Fruit fly (Drosophila melanogaster) whole organism, embryonic: ENCODE results near the gene CG31275.

Experiments
- Abd-B ChIP-seq: fragments of 200-800 bp; sonication (Bioruptor generic); optimal IDR thresholded peaks from 2 replicates; lab custom pipeline; 2018; ENCODE audit warnings: missing biosample characterization, mild to moderate bottlenecking, missing genetic modification characterization, moderate library complexity
- BEAF-32 ChIP-seq: fragments of 200-800 bp; sonication (Bioruptor generic); optimal IDR thresholded peaks from 3 replicates; lab custom pipeline; 2017; ENCODE audit warnings: missing biosample characterization, missing genetic modification characterization, mild to moderate bottlenecking, moderate library complexity, missing genetic modification reagents
- CG10147 ChIP-seq: fragments of 200-800 bp; sonication (Bioruptor generic); optimal IDR thresholded peaks from 2 replicates; lab custom pipeline; 2019; ENCODE audit warnings: missing biosample characterization, mild to moderate bottlenecking, missing genetic modification characterization, moderate library complexity
- CG11085 ChIP-seq: fragments of 200-800 bp; sonication (Bioruptor generic); IDR thresholded peaks from 2 replicates; pipeline ENCODE4 v1.3.6; 2022; ENCODE audit warnings: missing biosample characterization, missing genetic modification characterization
- CG12769 ChIP-seq: fragments of 200-800 bp; sonication (Bioruptor generic); optimal IDR thresholded peaks from 2 replicates; lab custom pipeline; 2019; ENCODE audit warnings: missing biosample characterization, mild to moderate bottlenecking, missing genetic modification characterization, moderate library complexity
- CG17361 ChIP-seq: fragments of 200-800 bp; sonication (Bioruptor generic); IDR thresholded peaks from 3 replicates; pipeline ENCODE4 v1.3.6; 2022; ENCODE audit warnings: missing biosample characterization, missing genetic modification characterization
- CG17612 ChIP-seq: fragments of 200-800 bp; sonication (Bioruptor generic); IDR thresholded peaks from 2 replicates; pipeline ENCODE4 v1.3.6; 2022; ENCODE audit warnings: missing biosample characterization, missing genetic modification characterization
- CG17829 ChIP-seq: fragments of 200-800 bp; optimal IDR thresholded peaks from 2 replicates; lab custom pipeline; 2019; ENCODE audit warnings: missing biosample characterization, mild to moderate bottlenecking, missing genetic modification characterization, moderate library complexity
- CG3163 ChIP-seq: fragments of 200-800 bp; sonication (Bioruptor generic); optimal IDR thresholded peaks from 3 replicates; lab custom pipeline; 2016; ENCODE audit warnings: missing biosample characterization, missing genetic modification characterization
- CG43689 ChIP-seq: fragments of 200-800 bp; sonication (Bioruptor generic); IDR thresholded peaks from 2 replicates; pipeline ENCODE4 v1.3.6; 2022; ENCODE audit warnings: missing biosample characterization, missing genetic modification characterization
- CG9817 ChIP-seq: fragments of 200-800 bp; sonication (Bioruptor generic); optimal IDR thresholded peaks from 2 replicates; lab custom pipeline; 2018; ENCODE audit warnings: missing biosample characterization, mild to moderate bottlenecking, missing genetic modification characterization, moderate library complexity
- CG9932 ChIP-seq: fragments of 200-800 bp; sonication (Bioruptor generic); IDR thresholded peaks from 2 replicates; pipeline ENCODE4 v1.3.6; 2022; ENCODE audit warnings: missing biosample characterization, missing genetic modification characterization
- CHES-1-like ChIP-seq: fragments of 200-800 bp; sonication (Bioruptor generic); optimal IDR thresholded peaks from 2 replicates; lab custom pipeline; 2016; ENCODE audit warnings: missing biosample characterization, missing genetic modification characterization
- CoRest ChIP-seq: fragments of 200-800 bp; sonication (Bioruptor generic); optimal IDR thresholded peaks from 3 replicates; lab custom pipeline; 2018; ENCODE audit warnings: missing biosample characterization, mild to moderate bottlenecking, missing genetic modification characterization, moderate library complexity
- E2f2 ChIP-seq: fragments of 200-800 bp; sonication (Bioruptor generic); IDR thresholded peaks from 2 replicates; pipeline ENCODE4 v1.3.6; 2022; ENCODE audit warnings: missing biosample characterization, missing genetic modification characterization
- Eip74EF ChIP-seq, 2 experiments: fragments of 200-800 bp in 1 of 2; fragments of >200 bp in 1 of 2; sonication (Bioruptor generic) in 1 of 2; optimal IDR thresholded peaks; 2 replicates each; lab custom pipeline; 2017 to 2019; ENCODE audit warnings: missing biosample characterization in 2 of 2, missing genetic modification characterization in 2 of 2, mild to moderate bottlenecking in 1 of 2, moderate library complexity in 1 of 2
- Ets65A ChIP-seq: fragments of 200-800 bp; sonication (Bioruptor generic); peaks from one replicate; lab custom pipeline; 2016; ENCODE audit warnings: missing biosample characterization, missing genetic modification characterization
- Gug ChIP-seq: fragments of 200-800 bp; sonication (Bioruptor generic); IDR thresholded peaks from 4 replicates; pipeline ENCODE4 v1.3.6; 2022; ENCODE audit warnings: missing biosample characterization, missing genetic modification characterization
- HHEX ChIP-seq: fragments of 200-800 bp; sonication (Bioruptor generic); optimal IDR thresholded peaks from 3 replicates; lab custom pipeline; 2017; ENCODE audit warnings: missing biosample characterization, mild to moderate bottlenecking, missing genetic modification characterization, missing genetic modification reagents
- HLH3B ChIP-seq: fragments of 200-800 bp; sonication (Bioruptor generic); IDR thresholded peaks from 2 replicates; pipeline ENCODE4 v1.3.6; 2022; ENCODE audit warnings: missing biosample characterization, missing genetic modification characterization
- Hr3 ChIP-seq: fragments of 200-800 bp; sonication (Bioruptor generic); optimal IDR thresholded peaks from 3 replicates; lab custom pipeline; 2016; ENCODE audit warnings: missing biosample characterization, missing genetic modification characterization
- Nf-YC ChIP-seq: fragments of 200-800 bp; optimal IDR thresholded peaks from 3 replicates; lab custom pipeline; 2019; ENCODE audit warnings: missing biosample characterization, mild to moderate bottlenecking, missing genetic modification characterization, moderate library complexity
- NfI ChIP-seq: fragments of 200-800 bp; sonication (Bioruptor generic); optimal IDR thresholded peaks from 3 replicates; lab custom pipeline; 2018; ENCODE audit warnings: missing biosample characterization, mild to moderate bottlenecking, missing genetic modification characterization, moderate library complexity
- Opbp ChIP-seq: fragments of 200-800 bp; sonication (Bioruptor generic); IDR thresholded peaks from 3 replicates; pipeline ENCODE4 v1.3.6; 2022; ENCODE audit warnings: missing biosample characterization, missing genetic modification characterization; ENCODE audit not compliant: partially characterized antibody
- Ravus ChIP-seq: fragments of 200-800 bp; sonication (Bioruptor generic); IDR thresholded peaks from 2 replicates; pipeline ENCODE4 v1.3.6; 2022; ENCODE audit warnings: missing biosample characterization, missing genetic modification characterization
- Trl ChIP-seq, 3 experiments: fragments of >200 bp in 2 of 3; fragments of 200-800 bp in 1 of 3; sonication (Bioruptor generic) in 1 of 3; optimal IDR thresholded peaks; 2 replicates in 1 of 3; 3 replicates in 2 of 3; lab custom pipeline; 2016 to 2017; ENCODE audit warnings: missing biosample characterization in 1 of 3, missing genetic modification characterization in 1 of 3
- abd-A ChIP-seq: fragments of 200-800 bp; sonication (Bioruptor generic); optimal IDR thresholded peaks from 3 replicates; lab custom pipeline; 2019; ENCODE audit warnings: missing biosample characterization, mild to moderate bottlenecking, missing genetic modification characterization, moderate library complexity
- ac ChIP-seq: fragments of 200-800 bp; sonication (Bioruptor generic); optimal IDR thresholded peaks from 3 replicates; lab custom pipeline; 2017; ENCODE audit warnings: missing biosample characterization, mild to moderate bottlenecking, missing genetic modification characterization
- cad ChIP-seq: fragments of >200 bp; optimal IDR thresholded peaks from 2 replicates; lab custom pipeline; 2017; ENCODE audit warnings: missing biosample characterization, missing genetic modification characterization
- dpn ChIP-seq, 2 experiments: fragments of 200-800 bp; sonication (Bioruptor generic); optimal IDR thresholded peaks; 3 replicates each; lab custom pipeline; 2016; ENCODE audit warnings: missing biosample characterization in 2 of 2, missing genetic modification characterization in 2 of 2
- emc ChIP-seq: fragments of 200-800 bp; sonication (Bioruptor generic); optimal IDR thresholded peaks from 2 replicates; lab custom pipeline; 2016; ENCODE audit warnings: missing biosample characterization, missing genetic modification characterization
- ems ChIP-seq: fragments of 200-800 bp; sonication (Bioruptor generic); optimal IDR thresholded peaks from 3 replicates; lab custom pipeline; 2016; ENCODE audit warnings: missing biosample characterization, missing genetic modification characterization
- ewg ChIP-seq: fragments of 200-800 bp; sonication (Bioruptor generic); optimal IDR thresholded peaks from 3 replicates; lab custom pipeline; 2017; ENCODE audit warnings: mild to moderate bottlenecking, missing biosample characterization, missing genetic modification reagents, missing genetic modification characterization
- eyg ChIP-seq: fragments of 200-800 bp; sonication (Bioruptor generic); optimal IDR thresholded peaks from 3 replicates; lab custom pipeline; 2016; ENCODE audit warnings: missing biosample characterization, missing genetic modification characterization
- gfzf ChIP-seq: fragments of 200-800 bp; sonication (Bioruptor generic); optimal IDR thresholded peaks from 2 replicates; lab custom pipeline; 2016; ENCODE audit warnings: missing biosample characterization, mild to moderate bottlenecking, missing genetic modification characterization, moderate library complexity
- gsb-n ChIP-seq: fragments of 200-800 bp; sonication (Bioruptor generic); optimal IDR thresholded peaks from 3 replicates; lab custom pipeline; 2018; ENCODE audit warnings: missing biosample characterization, mild to moderate bottlenecking, missing genetic modification characterization
- h ChIP-seq: fragments of >200 bp; optimal IDR thresholded peaks from 2 replicates; lab custom pipeline; 2017
- hbn ChIP-seq: fragments of 200-800 bp; sonication (Bioruptor generic); IDR thresholded peaks from 2 replicates; pipeline ENCODE4 v1.3.6; 2022; ENCODE audit warnings: missing biosample characterization, missing genetic modification characterization; ENCODE audit not compliant: partially characterized antibody
- her ChIP-seq: fragments of 200-800 bp; sonication (Bioruptor generic); optimal IDR thresholded peaks from 2 replicates; lab custom pipeline; 2016; ENCODE audit warnings: missing biosample characterization, missing genetic modification characterization
- hkb ChIP-seq, 2 experiments: fragments of 200-800 bp in 1 of 2; fragments of >200 bp in 1 of 2; sonication (Bioruptor generic) in 1 of 2; IDR thresholded peaks in 1 of 2; optimal IDR thresholded peaks in 1 of 2; 2 replicates each; pipeline versions ENCODE4 v1.3.6 to Lab custom; 2017 to 2022; ENCODE audit warnings: missing biosample characterization in 1 of 2, missing genetic modification characterization in 1 of 2
- jumu ChIP-seq: fragments of 200-800 bp; sonication (Bioruptor generic); optimal IDR thresholded peaks from 3 replicates; lab custom pipeline; 2016; ENCODE audit warnings: missing biosample characterization, missing genetic modification characterization
- kay ChIP-seq: fragments of 200-800 bp; sonication (Bioruptor generic); optimal IDR thresholded peaks from 2 replicates; lab custom pipeline; 2016; ENCODE audit warnings: missing biosample characterization, missing genetic modification characterization
- peb ChIP-seq: fragments of 200-800 bp; sonication (Bioruptor generic); IDR thresholded peaks from 2 replicates; pipeline ENCODE4 v1.3.6; 2022; ENCODE audit warnings: missing biosample characterization, missing genetic modification characterization
- phol ChIP-seq: fragments of 200-800 bp; sonication (Bioruptor generic); optimal IDR thresholded peaks from 3 replicates; lab custom pipeline; 2018; ENCODE audit warnings: missing biosample characterization, mild to moderate bottlenecking, missing genetic modification characterization, moderate library complexity
- pzg ChIP-seq: fragments of 200-800 bp; sonication (Bioruptor generic); optimal IDR thresholded peaks from 3 replicates; lab custom pipeline; 2018; ENCODE audit warnings: missing biosample characterization, mild to moderate bottlenecking, missing genetic modification characterization, moderate library complexity
- salm ChIP-seq: fragments of 200-800 bp; sonication (Bioruptor generic); optimal IDR thresholded peaks from 2 replicates; lab custom pipeline; 2018; ENCODE audit warnings: missing biosample characterization, mild to moderate bottlenecking, missing genetic modification characterization
- schlank ChIP-seq: fragments of 200-800 bp; sonication (Bioruptor generic); optimal IDR thresholded peaks from 2 replicates; lab custom pipeline; 2018; ENCODE audit warnings: missing biosample characterization, mild to moderate bottlenecking, missing genetic modification characterization
- seq ChIP-seq: fragments of 200-800 bp; sonication (Bioruptor generic); IDR thresholded peaks from 2 replicates; pipeline ENCODE4 v1.3.6; 2022; ENCODE audit warnings: missing biosample characterization, missing genetic modification characterization
- sim ChIP-seq: fragments of 200-800 bp; sonication (Bioruptor generic); IDR thresholded peaks from 2 replicates; pipeline ENCODE4 v1.3.6; 2022; ENCODE audit warnings: missing biosample characterization, missing genetic modification characterization
- sima ChIP-seq: fragments of 200-800 bp; sonication (Bioruptor generic); optimal IDR thresholded peaks from 2 replicates; lab custom pipeline; 2016; ENCODE audit warnings: missing biosample characterization, missing genetic modification characterization

CG31275 gene

DNA sequence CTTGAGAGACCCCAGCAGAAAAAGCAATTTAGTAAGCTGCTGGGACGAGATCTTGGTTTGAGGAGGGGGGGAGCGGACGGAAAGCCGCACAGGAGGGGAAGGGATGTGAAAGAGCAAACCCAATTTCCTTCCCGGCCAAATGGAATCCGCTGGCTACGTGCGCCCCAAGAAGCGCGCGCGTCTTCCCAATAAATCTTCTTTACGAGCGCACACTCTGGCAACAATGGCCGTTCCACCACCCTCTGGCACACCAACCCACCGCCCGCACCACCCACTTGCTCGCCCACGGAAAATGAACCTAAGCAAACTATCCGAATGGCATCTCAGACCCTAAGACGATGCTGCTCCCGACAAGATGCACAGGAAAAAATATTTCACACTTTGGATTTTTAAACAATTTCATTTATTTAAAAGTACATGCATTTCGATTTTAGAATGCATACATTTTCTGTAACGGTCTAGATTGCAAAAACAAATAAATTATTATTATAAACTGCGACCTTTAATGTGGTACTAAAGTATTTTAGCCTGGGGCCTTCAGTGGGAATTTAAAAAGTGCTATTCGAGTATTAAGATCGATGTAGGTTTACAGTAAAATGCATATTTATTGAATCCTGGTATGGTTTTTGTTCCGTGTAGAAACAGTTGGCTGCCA, 42.9 kb upstream of the CG31275 start (continued):
- no peak for TF ChIP-seq seq (GFP tag; lab: Robert Waterston, UW)
- TF ChIP-seq sima: no peak
- no peak for TF ChIP-seq peb (GFP tag; lab: Robert Waterston, UW)
- no peak for TF ChIP-seq CG9932 (GFP tag; lab: Robert Waterston, UW)
- TF ChIP-seq Trl (optimal IDR thresholded peaks at IDR 0.05; lab: Kevin White, UChicago): no peak
- no peak for TF ChIP-seq Trl (GFP tag; optimal IDR thresholded peaks at IDR 0.05; lab: Kevin White, UChicago)
- TF ChIP-seq HLH3B: no peak
- TF ChIP-seq ewg: peak; percentile 44
- TF ChIP-seq Abd-B (GFP tag; lab: Kevin White, UChicago): peak; percentile 57
- no peak for TF ChIP-seq pzg (GFP tag; lab: Kevin White, UChicago)
- TF ChIP-seq hkb (optimal IDR thresholded peaks at IDR 0.05; lab: Kevin White, UChicago): no peak
- TF ChIP-seq hkb (GFP tag; IDR thresholded peaks at IDR 0.05; lab: Robert Waterston, UW): no peak
- peak; percentile 46 for TF ChIP-seq NfI (GFP tag; lab: Kevin White, UChicago)
- TF ChIP-seq CG17612: no peak
- peak; percentile 58 for TF ChIP-seq CG17829
- TF ChIP-seq jumu (GFP tag; lab: Kevin White, UChicago): peak; percentile 41
- TF ChIP-seq HHEX: peak; percentile 51
- TF ChIP-seq CG11085 (GFP tag; lab: Robert Waterston, UW): no peak
- no peak for TF ChIP-seq E2f2 (GFP tag; lab: Robert Waterston, UW)
- no peak for TF ChIP-seq Opbp (GFP tag; lab: Robert Waterston, UW)
- no peak for TF ChIP-seq her (GFP tag; lab: Kevin White, UChicago)
- peak; percentile 29 for TF ChIP-seq Nf-YC (tag; lab: Kevin White, UChicago)
- no peak for TF ChIP-seq ems (GFP tag; lab: Kevin White, UChicago)
- peak; percentile 66 for TF ChIP-seq phol
- no peak for TF ChIP-seq eyg (GFP tag; lab: Kevin White, UChicago)
- peak; percentile 22 for TF ChIP-seq kay (GFP tag; lab: Kevin White, UChicago)
- TF ChIP-seq salm (tag; lab: Kevin White, UChicago): no peak
- TF ChIP-seq Ets65A (GFP tag; lab: Kevin White, UChicago): peak; percentile 88
- TF ChIP-seq CG17361 (GFP tag; lab: Robert Waterston, UW): peak; percentile 76
- TF ChIP-seq gfzf (GFP tag; lab: Kevin White, UChicago): no peak
- TF ChIP-seq cad: no peak
- TF ChIP-seq hbn: no peak
- peak in 1 of 2 experiments; percentile 16 for TF ChIP-seq Eip74EF (GFP tag; optimal IDR thresholded peaks at IDR 0.05; lab: Kevin White, UChicago)
- TF ChIP-seq gsb-n (tag; lab: Kevin White, UChicago): peak; percentile 44
- peak; percentile 0 for TF ChIP-seq CHES-1-like (GFP tag; lab: Kevin White, UChicago)
- TF ChIP-seq CG12769: peak; percentile 40
- TF ChIP-seq sim: no peak
- peak; percentile 18 to 48 for TF ChIP-seq dpn (GFP tag; optimal IDR thresholded peaks at IDR 0.05; lab: Kevin White, UChicago)
- no peak for TF ChIP-seq Ravus (GFP tag; lab: Robert Waterston, UW)
- TF ChIP-seq h: no peak
- peak; percentile 99 for TF ChIP-seq abd-A (tag; lab: Kevin White, UChicago)
- TF ChIP-seq emc (GFP tag; lab: Kevin White, UChicago): no peak
- peak; percentile 40 for TF ChIP-seq Hr3 (GFP tag; lab: Kevin White, UChicago)
- no peak for TF ChIP-seq CG3163 (GFP tag; lab: Kevin White, UChicago)
- TF ChIP-seq schlank (tag; lab: Kevin White, UChicago): no peak
- TF ChIP-seq CoRest (tag; lab: Kevin White, UChicago): peak; percentile 78
- TF ChIP-seq Gug (GFP tag; lab: Robert Waterston, UW): no peak
- TF ChIP-seq BEAF-32 (GFP tag; lab: Kevin White, UChicago): no peak
- TF ChIP-seq CG9817 (tag; lab: Kevin White, UChicago): peak; percentile 33
- TF ChIP-seq CG43689 (GFP tag; lab: Robert Waterston, UW): no peak
- no peak for TF ChIP-seq ac
- TF ChIP-seq CG10147 (GFP tag; lab: Kevin White, UChicago): peak; percentile 68
